Worm (Caenorhabditis elegans): Measurements from ENCODE around the gene mrps-10.

- TF ChIP-seq pha-4 (tag; optimal IDR thresholded peaks at IDR 0.05) (no peak), pat-9 (tag; optimal IDR thresholded peaks at IDR 0.05) (no peak), pax-1 (tag; optimal IDR thresholded peaks at IDR 0.05) (no peak), dmd-4 (tag; optimal IDR thresholded peaks at IDR 0.05; ENCODE audit: borderline replicate concordance) (no peak), elt-4 (tag; optimal IDR thresholded peaks at IDR 0.05) (no peak)
Observed at ce11 chrIII:12906611-12907037, 19.7 kb upstream of the mrps-10 start.
